Worm (Caenorhabditis elegans) whole organism, L4 larva: ENCODE measurements around the gene K06H7.2.

Experiments
- D1046.2 ChIP-seq: fragments of 200-800 bp; sonication (Bioruptor generic); IDR thresholded peaks from 2 replicates; pipeline ENCODE4 v1.3.6; 2022; ENCODE audit warnings: missing genetic modification characterization, missing compliant biosample characterization
- F10B5.3 ChIP-seq: sonication (generic microtip); optimal IDR thresholded peaks from 2 replicates; lab custom pipeline; 2016; ENCODE audit warnings: mild to moderate bottlenecking, missing genetic modification characterization, missing compliant biosample characterization
- F37D6.2 ChIP-seq: sonication (generic microtip); optimal IDR thresholded peaks from 2 replicates; lab custom pipeline; 2016; ENCODE audit warnings: mild to moderate bottlenecking, missing genetic modification characterization, missing compliant biosample characterization
- F49E8.2 ChIP-seq: sonication (generic microtip); optimal IDR thresholded peaks from 2 replicates; lab custom pipeline; 2016; ENCODE audit warnings: missing compliant biosample characterization, mild to moderate bottlenecking, missing genetic modification characterization, borderline replicate concordance
- T26A8.4 ChIP-seq: fragments of 200-800 bp; sonication (Bioruptor generic); IDR thresholded peaks from 2 replicates; pipeline ENCODE4 v1.3.6; 2022; ENCODE audit warnings: missing genetic modification characterization, missing compliant biosample characterization
- ZK546.5 ChIP-seq, 2 experiments: sonication (generic microtip); optimal IDR thresholded peaks; 2 replicates each; lab custom pipeline; 2017; ENCODE audit warnings: missing biosample characterization in 2 of 2, missing genetic modification characterization in 2 of 2
- aha-1 ChIP-seq: fragments of 150-350 bp; peaks from one replicate; lab custom pipeline; 2014; ENCODE audit warnings: missing biosample characterization, missing genetic modification characterization
- aly-2 ChIP-seq: sonication (generic microtip); optimal IDR thresholded peaks from 2 replicates; lab custom pipeline; 2018; ENCODE audit warnings: missing biosample characterization, missing genetic modification characterization
- ceh-20 ChIP-seq: fragments of 200-800 bp; sonication (Bioruptor generic); IDR thresholded peaks from 2 replicates; pipeline ENCODE4 v1.3.6; 2022; ENCODE audit warnings: missing genetic modification reagents, missing genetic modification characterization, missing compliant biosample characterization
- ceh-28 ChIP-seq: fragments of 150-350 bp; optimal IDR thresholded peaks from 2 replicates; lab custom pipeline; 2014; ENCODE audit warnings: missing biosample characterization, missing genetic modification reagents, missing genetic modification characterization
- ceh-82 ChIP-seq: sonication (generic microtip); optimal IDR thresholded peaks from 2 replicates; lab custom pipeline; 2017; ENCODE audit warnings: missing biosample characterization, missing genetic modification characterization
- cey-2 ChIP-seq: sonication (generic microtip); optimal IDR thresholded peaks from 3 replicates; lab custom pipeline; 2017; ENCODE audit warnings: missing genetic modification characterization, mild to moderate bottlenecking, missing compliant biosample characterization, antibody characterized with exemption, borderline replicate concordance; ENCODE audit not compliant: insufficient read depth
- daf-12 ChIP-seq: fragments of 150-350 bp; optimal IDR thresholded peaks from 2 replicates; lab custom pipeline; 2014; ENCODE audit warnings: missing biosample characterization, missing genetic modification reagents, missing genetic modification characterization
- daf-19 ChIP-seq: fragments of 200-800 bp; sonication (Bioruptor generic); conservative IDR thresholded peaks from 2 replicates; pipeline ENCODE4 v1.3.6; 2022; ENCODE audit warnings: missing genetic modification characterization, missing compliant biosample characterization
- daf-8 ChIP-seq: fragments of 200-800 bp; sonication (Bioruptor generic); IDR thresholded peaks from 2 replicates; pipeline ENCODE4 v1.3.6; 2022; ENCODE audit warnings: missing genetic modification characterization, missing compliant biosample characterization
- dmd-6 ChIP-seq: fragments of 200-800 bp; sonication (Bioruptor generic); IDR thresholded peaks from 2 replicates; pipeline ENCODE4 v1.3.6; 2022; ENCODE audit warnings: missing genetic modification reagents, missing genetic modification characterization, missing compliant biosample characterization
- dmd-9 ChIP-seq: fragments of 200-800 bp; sonication (Bioruptor generic); IDR thresholded peaks from 2 replicates; pipeline ENCODE4 v1.3.6; 2022; ENCODE audit warnings: missing genetic modification reagents, missing genetic modification characterization, missing compliant biosample characterization
- duxl-1 ChIP-seq: sonication (generic microtip); optimal IDR thresholded peaks from 2 replicates; lab custom pipeline; 2016; ENCODE audit warnings: mild to moderate bottlenecking, missing genetic modification characterization, moderate library complexity, missing compliant biosample characterization; ENCODE audit not compliant: poor library complexity
- fos-1 ChIP-seq: fragments of 150-350 bp; optimal IDR thresholded peaks from 2 replicates; lab custom pipeline; 2014; ENCODE audit warnings: missing biosample characterization, missing genetic modification characterization
- jun-1 ChIP-seq: fragments of 150-350 bp; optimal IDR thresholded peaks from 2 replicates; lab custom pipeline; 2014; ENCODE audit warnings: missing biosample characterization, missing genetic modification reagents, missing genetic modification characterization
- lim-7 ChIP-seq: fragments of 200-800 bp; sonication (Bioruptor generic); IDR thresholded peaks from 2 replicates; pipeline ENCODE4 v1.3.6; 2022; ENCODE audit warnings: missing genetic modification characterization, missing compliant biosample characterization
- lin-1 ChIP-seq: fragments of 200-800 bp; sonication (Bioruptor generic); IDR thresholded peaks from 2 replicates; pipeline ENCODE4 v1.3.6; 2022; ENCODE audit warnings: missing genetic modification reagents, missing genetic modification characterization, missing compliant biosample characterization
- lin-13 ChIP-seq: fragments of 150-350 bp; optimal IDR thresholded peaks from 2 replicates; lab custom pipeline; 2014; ENCODE audit warnings: missing biosample characterization, missing genetic modification reagents, missing genetic modification characterization
- lin-29 ChIP-seq: fragments of 200-800 bp; sonication (Bioruptor generic); IDR thresholded peaks from 2 replicates; pipeline ENCODE4 v1.3.6; 2022; ENCODE audit warnings: missing genetic modification reagents, missing genetic modification characterization, missing compliant biosample characterization
- lin-38 ChIP-seq: fragments of 200-800 bp; sonication (Bioruptor generic); IDR thresholded peaks from 2 replicates; pipeline ENCODE4 v1.3.6; 2022; ENCODE audit warnings: missing genetic modification reagents, missing genetic modification characterization, missing compliant biosample characterization
- lin-39 ChIP-seq: fragments of 150-350 bp; optimal IDR thresholded peaks from 2 replicates; lab custom pipeline; 2014; ENCODE audit warnings: missing biosample characterization, missing genetic modification reagents, missing genetic modification characterization
- madf-5 ChIP-seq, 2 experiments: fragments of 200-800 bp; sonication (Bioruptor generic); IDR thresholded peaks; 2 replicates each; pipeline ENCODE4 v1.3.6; 2022; ENCODE audit warnings: missing compliant biosample characterization in 2 of 2, missing genetic modification characterization in 2 of 2
- mdl-1 ChIP-seq, 2 experiments: fragments of 150-350 bp in 1 of 2; sonication (generic microtip) in 1 of 2; optimal IDR thresholded peaks; 2 replicates each; lab custom pipeline; 2014 to 2017; ENCODE audit warnings: missing biosample characterization in 2 of 2, missing genetic modification characterization in 2 of 2
- mdt-29 ChIP-seq: fragments of 200-800 bp; sonication (Bioruptor generic); IDR thresholded peaks from 2 replicates; pipeline ENCODE4 v1.3.6; 2022; ENCODE audit warnings: missing genetic modification reagents, missing genetic modification characterization, missing compliant biosample characterization
- mes-2 ChIP-seq: sonication (generic microtip); optimal IDR thresholded peaks from 2 replicates; lab custom pipeline; 2016; ENCODE audit warnings: missing genotype, mild to moderate bottlenecking, missing genetic modification characterization, missing compliant biosample characterization; ENCODE audit not compliant: poor library complexity, severe bottlenecking
- mxl-2 ChIP-seq: fragments of 200-800 bp; sonication (Bioruptor generic); conservative IDR thresholded peaks from 2 replicates; pipeline ENCODE4 v1.3.6; 2022; ENCODE audit warnings: missing genetic modification reagents, missing genetic modification characterization, missing compliant biosample characterization
- mxl-3 ChIP-seq: fragments of 200-800 bp; sonication (Bioruptor generic); optimal IDR thresholded peaks from 2 replicates; lab custom pipeline; 2018; ENCODE audit warnings: mild to moderate bottlenecking, missing genetic modification characterization, missing compliant biosample characterization
- nhr-102 ChIP-seq: sonication (generic microtip); optimal IDR thresholded peaks from 2 replicates; lab custom pipeline; 2016; ENCODE audit warnings: mild to moderate bottlenecking, missing genetic modification characterization, moderate library complexity, missing compliant biosample characterization
- nhr-11 ChIP-seq: fragments of 150-350 bp; optimal IDR thresholded peaks from 2 replicates; lab custom pipeline; 2014; ENCODE audit warnings: missing biosample characterization, missing genetic modification characterization
- nhr-111 ChIP-seq: fragments of 200-800 bp; sonication (Bioruptor generic); optimal IDR thresholded peaks from 2 replicates; lab custom pipeline; 2018; ENCODE audit warnings: mild to moderate bottlenecking, missing genetic modification characterization, missing compliant biosample characterization
- nhr-237 ChIP-seq: sonication (generic microtip); optimal IDR thresholded peaks from 2 replicates; lab custom pipeline; 2017; ENCODE audit warnings: missing biosample characterization, missing genetic modification characterization
- nhr-25 ChIP-seq: sonication (generic microtip); optimal IDR thresholded peaks from 2 replicates; lab custom pipeline; 2017; ENCODE audit warnings: missing genetic modification characterization, mild to moderate bottlenecking, missing compliant biosample characterization, antibody characterized with exemption, moderate library complexity, borderline replicate concordance; ENCODE audit not compliant: insufficient read depth
- nhr-28 ChIP-seq: fragments of 150-350 bp; optimal IDR thresholded peaks from 2 replicates; lab custom pipeline; 2014; ENCODE audit warnings: missing biosample characterization, missing genetic modification characterization
- nhr-41 ChIP-seq: fragments of 200-800 bp; sonication (Bioruptor generic); IDR thresholded peaks from 2 replicates; pipeline ENCODE4 v1.3.6; 2022; ENCODE audit warnings: missing genetic modification reagents, missing genetic modification characterization, missing compliant biosample characterization
- nhr-42 ChIP-seq: fragments of 200-800 bp; sonication (Bioruptor generic); IDR thresholded peaks from 2 replicates; pipeline ENCODE4 v1.3.6; 2022; ENCODE audit warnings: missing genetic modification characterization, missing compliant biosample characterization
- nhr-48 ChIP-seq: sonication (generic microtip); optimal IDR thresholded peaks from 2 replicates; lab custom pipeline; 2016; ENCODE audit warnings: mild to moderate bottlenecking, missing genetic modification characterization, missing compliant biosample characterization
- nhr-76 ChIP-seq: fragments of 150-350 bp; optimal IDR thresholded peaks from 2 replicates; lab custom pipeline; 2014; ENCODE audit warnings: missing biosample characterization, missing genetic modification characterization
- nhr-77 ChIP-seq: fragments of 150-350 bp; optimal IDR thresholded peaks from 2 replicates; lab custom pipeline; 2014; ENCODE audit warnings: missing biosample characterization, missing genetic modification characterization
- sdz-12 ChIP-seq: fragments of 200-800 bp; sonication (Bioruptor generic); optimal IDR thresholded peaks from 2 replicates; lab custom pipeline; 2018; ENCODE audit warnings: mild to moderate bottlenecking, missing genetic modification characterization, missing compliant biosample characterization
- skn-1 ChIP-seq: fragments of 150-350 bp; optimal IDR thresholded peaks from 2 replicates; lab custom pipeline; 2014; ENCODE audit warnings: missing biosample characterization, missing genetic modification characterization
- spr-1 ChIP-seq: sonication (generic microtip); optimal IDR thresholded peaks from 2 replicates; lab custom pipeline; 2016; ENCODE audit warnings: mild to moderate bottlenecking, missing genetic modification characterization, missing compliant biosample characterization
- spr-3 ChIP-seq: fragments of 200-800 bp; sonication (Bioruptor generic); optimal IDR thresholded peaks from 2 replicates; lab custom pipeline; 2018; ENCODE audit warnings: mild to moderate bottlenecking, missing genetic modification characterization, missing compliant biosample characterization
- unc-39 ChIP-seq: sonication (generic microtip); optimal IDR thresholded peaks from 2 replicates; lab custom pipeline; 2017; ENCODE audit warnings: missing biosample characterization, missing genetic modification characterization
- vab-7 ChIP-seq: fragments of 200-800 bp; sonication (Bioruptor generic); IDR thresholded peaks from 2 replicates; pipeline ENCODE4 v1.3.6; 2022; ENCODE audit warnings: missing genetic modification reagents, missing genetic modification characterization, missing compliant biosample characterization
- zfp-3 ChIP-seq: fragments of 200-800 bp; sonication (Bioruptor generic); conservative IDR thresholded peaks from 2 replicates; pipeline ENCODE4 v1.3.6; 2022; ENCODE audit warnings: missing genetic modification reagents, missing genetic modification characterization, missing compliant biosample characterization
- zip-11 ChIP-seq: fragments of 200-800 bp; sonication (Bioruptor generic); IDR thresholded peaks from 2 replicates; pipeline ENCODE4 v1.3.6; 2022; ENCODE audit warnings: missing genetic modification characterization, missing compliant biosample characterization
- ztf-7 ChIP-seq: fragments of 150-350 bp; optimal IDR thresholded peaks from 2 replicates; lab custom pipeline; 2014; ENCODE audit warnings: missing biosample characterization, missing genetic modification characterization

The K06H7.2 gene

DNA sequence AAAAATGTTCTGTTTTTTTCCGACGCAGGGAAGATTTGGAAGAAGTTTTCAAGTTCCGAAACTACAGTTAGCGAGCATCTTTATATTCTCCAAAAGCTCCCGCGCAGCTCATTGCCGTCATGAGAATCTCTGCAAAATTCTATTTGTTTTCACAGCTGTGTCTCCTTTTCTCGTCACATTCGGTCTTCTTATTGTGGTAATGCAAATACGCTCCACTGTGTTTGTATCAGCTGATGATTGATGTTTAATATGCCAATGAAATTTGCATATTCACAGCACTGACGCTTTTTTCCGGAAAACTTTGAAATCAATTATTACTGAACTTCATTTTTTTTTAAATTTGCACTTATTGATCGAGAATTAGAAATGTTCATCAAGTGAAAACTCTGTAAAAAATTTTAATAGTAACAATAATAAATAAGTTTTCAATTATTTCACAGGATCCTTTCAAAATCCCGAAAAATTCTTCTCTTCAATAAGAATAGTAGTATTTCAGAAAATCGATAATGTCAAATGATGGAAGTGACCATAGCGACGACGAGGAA, at the start of gene K06H7.2:
Gene K06H7.2, plus strand, starts transcription at position 495 of the 545 bp plus-strand sequence.
- TF ChIP-seq nhr-77 (tag; lab: Kevin White, UChicago) (peak; percentile 70), daf-12 (tag; lab: Kevin White, UChicago) (no peak), F49E8.2 (no peak), lim-7 (GFP tag; lab: Robert Waterston, UW) (no peak), nhr-48 (no peak), lin-13 (GFP tag; lab: Kevin White, UChicago) (no peak), unc-39 (tag; lab: Kevin White, UChicago) (no peak), nhr-76 (tag; lab: Kevin White, UChicago) (no peak), nhr-11 (tag; lab: Kevin White, UChicago) (no peak), dmd-9 (GFP tag; lab: Robert Waterston, UW) (no peak), jun-1 (no peak), nhr-102 (no peak), aha-1 (tag; lab: Kevin White, UChicago) (peak; percentile 57), lin-38 (GFP tag; lab: Robert Waterston, UW) (peak; percentile 87), mes-2 (tag; lab: Kevin White, UChicago) (peak; percentile 72), F37D6.2 (tag; lab: Kevin White, UChicago) (no peak), nhr-42 (GFP tag; lab: Robert Waterston, UW) (no peak), D1046.2 (no peak), ztf-7 (tag; lab: Kevin White, UChicago) (no peak), nhr-111 (GFP tag; lab: Kevin White, UChicago) (no peak), mdt-29 (GFP tag; lab: Robert Waterston, UW) (no peak), nhr-28 (tag; lab: Kevin White, UChicago) (peak; percentile 43), ceh-82 (tag; lab: Kevin White, UChicago) (no peak), nhr-237 (tag; lab: Kevin White, UChicago) (no peak), mxl-2 (GFP tag; lab: Robert Waterston, UW) (no peak), ceh-28 (no peak), nhr-25 (tag; lab: Kevin White, UChicago) (no peak), mxl-3 (no peak), mdl-1 (tag; optimal IDR thresholded peaks at IDR 0.05; lab: Kevin White, UChicago) (no peak), lin-29 (no peak), daf-8 (GFP tag; lab: Robert Waterston, UW) (no peak), aly-2 (tag; lab: Kevin White, UChicago) (no peak), lin-1 (GFP tag; lab: Robert Waterston, UW) (no peak), T26A8.4 (GFP tag; lab: Robert Waterston, UW) (no peak; the same call in 1 of the 2 replicates), skn-1 (tag; lab: Kevin White, UChicago) (no peak), ZK546.5 (tag; optimal IDR thresholded peaks at IDR 0.05; lab: Kevin White, UChicago) (no peak), sdz-12 (GFP tag; lab: Kevin White, UChicago) (no peak), spr-1 (no peak), cey-2 (tag; lab: Kevin White, UChicago) (no peak), nhr-41 (GFP tag; lab: Robert Waterston, UW) (no peak), F10B5.3 (tag; lab: Kevin White, UChicago) (no peak), spr-3 (GFP tag; lab: Kevin White, UChicago) (no peak), daf-19 (GFP tag; lab: Robert Waterston, UW) (no peak), dmd-6 (GFP tag; lab: Robert Waterston, UW) (0 out of 2 replicates have a peak, but pooled peaks have one; percentile 16), vab-7 (GFP tag; lab: Robert Waterston, UW) (no peak), fos-1 (tag; lab: Kevin White, UChicago) (no peak), ceh-20 (GFP tag; lab: Robert Waterston, UW) (no peak), lin-39 (tag; lab: Kevin White, UChicago) (no peak), duxl-1 (tag; lab: Kevin White, UChicago) (no peak), zfp-3 (no peak), madf-5 (GFP tag; IDR thresholded peaks at IDR 0.05; lab: Robert Waterston, UW) (no peak), zip-11 (GFP tag; lab: Robert Waterston, UW) (no peak)
